Fruit fly (Drosophila melanogaster): ENCODE results near the gene mge.

Gene mge

dm6 chr3L:3952468-3952867, 42.7 kb upstream of the mge start, which contains the start of gene CG14984 (continued):
- TF ChIP-seq sima (GFP tag; optimal IDR thresholded peaks at IDR 0.05) (no peak), CG10565 (GFP tag; optimal IDR thresholded peaks at IDR 0.05) (no peak), Side (GFP tag; optimal IDR thresholded peaks at IDR 0.05) (peak; percentile 10), CG13296 (GFP tag; optimal IDR thresholded peaks at IDR 0.05) (peak; percentile 11), az2 (GFP tag; optimal IDR thresholded peaks at IDR 0.05) (no peak), nau (GFP tag; optimal IDR thresholded peaks at IDR 0.05) (no peak), CG1603 (tag; optimal IDR thresholded peaks at IDR 0.05) (no peak), Med (GFP tag) (peak; percentile 86), dm (GFP tag; optimal IDR thresholded peaks at IDR 0.05) (no peak), cad (GFP tag; optimal IDR thresholded peaks at IDR 0.05) (no peak), ci (GFP tag; IDR thresholded peaks at IDR 0.05) (0 out of 3 replicates have a peak, but pooled peaks have one; percentile 35), wor (GFP tag; IDR thresholded peaks at IDR 0.05) (no peak), NC2α (GFP tag; optimal IDR thresholded peaks at IDR 0.05) (no peak), rib (GFP tag; IDR thresholded peaks at IDR 0.05) (no peak), cas (GFP tag; IDR thresholded peaks at IDR 0.05) (0 out of 2 replicates have a peak, but pooled peaks have one; percentile 27), da (GFP tag; optimal IDR thresholded peaks at IDR 0.05) (no peak), jumu (GFP tag; optimal IDR thresholded peaks at IDR 0.05) (no peak), CG15514 (GFP tag; optimal IDR thresholded peaks at IDR 0.05) (peak; percentile 50), CG15269 (tag; optimal IDR thresholded peaks at IDR 0.05) (peak; percentile 20), vnd (GFP tag; IDR thresholded peaks at IDR 0.05; ENCODE audit: partially characterized antibody) (no peak), D (optimal IDR thresholded peaks at IDR 0.05) (no peak), D (GFP tag; optimal IDR thresholded peaks at IDR 0.05) (no peak), Hmr (GFP tag; optimal IDR thresholded peaks at IDR 0.05) (peak; percentile 20), Jarid2 (GFP tag; optimal IDR thresholded peaks at IDR 0.05) (no peak), Sin3A (optimal IDR thresholded peaks at IDR 0.05) (no peak), abd-A (tag; optimal IDR thresholded peaks at IDR 0.05) (no peak), NfI (GFP tag; optimal IDR thresholded peaks at IDR 0.05) (no peak), pum (GFP tag; optimal IDR thresholded peaks at IDR 0.05) (no peak), bowl (GFP tag; IDR thresholded peaks at IDR 0.05) (no peak), NC2β (GFP tag; optimal IDR thresholded peaks at IDR 0.05) (no peak), mirr (GFP tag; optimal IDR thresholded peaks at IDR 0.05) (no peak), CG1529 (GFP tag; optimal IDR thresholded peaks at IDR 0.05) (no peak), slbo (GFP tag; IDR thresholded peaks at IDR 0.05) (peak; percentile 77), ftz-f1 (GFP tag; optimal IDR thresholded peaks at IDR 0.05) (no peak), CG2678 (tag; optimal IDR thresholded peaks at IDR 0.05) (peak; percentile 70), PHDP (tag; optimal IDR thresholded peaks at IDR 0.05) (peak; percentile 31), CG7556 (GFP tag; optimal IDR thresholded peaks at IDR 0.05) (peak; percentile 35), Poxn (GFP tag; IDR thresholded peaks at IDR 0.05) (no peak), CG7745 (tag; optimal IDR thresholded peaks at IDR 0.05) (no peak), zf30C (GFP tag; optimal IDR thresholded peaks at IDR 0.05) (no peak), CG10274 (GFP tag; optimal IDR thresholded peaks at IDR 0.05) (peak; percentile 27), CG18262 (tag; optimal IDR thresholded peaks at IDR 0.05) (no peak), caup (GFP tag; optimal IDR thresholded peaks at IDR 0.05; ENCODE audit: severe bottlenecking) (peak; percentile 57), Ssrp (tag; optimal IDR thresholded peaks at IDR 0.05) (no peak), mam (GFP tag; optimal IDR thresholded peaks at IDR 0.05) (peak; percentile 49), CG7987 (GFP tag; optimal IDR thresholded peaks at IDR 0.05) (no peak), CHES-1-like (GFP tag; optimal IDR thresholded peaks at IDR 0.05) (no peak), wdn (GFP tag; IDR thresholded peaks at IDR 0.05) (peak; percentile 56; the same call in 1 of the 2 replicates), trh (GFP tag; optimal IDR thresholded peaks at IDR 0.05) (no peak), CG12942 (GFP tag; optimal IDR thresholded peaks at IDR 0.05) (no peak), Doc3 (GFP tag; IDR thresholded peaks at IDR 0.05; ENCODE audit: partially characterized antibody) (no peak)

Measured in whole organism, embryonic.